Worm (Caenorhabditis elegans) whole organism, early embryonic: Measurements from ENCODE around the gene EGAP2.1.

Experiments
- B0310.2 ChIP-seq: sonication (generic microtip); optimal IDR thresholded peaks from 2 replicates; lab custom pipeline; 2016; ENCODE audit warnings: mild to moderate bottlenecking, missing genetic modification characterization, missing compliant biosample characterization
- F13C5.2 ChIP-seq: sonication (generic microtip); optimal IDR thresholded peaks from 2 replicates; lab custom pipeline; 2017; ENCODE audit warnings: mild to moderate bottlenecking, missing genetic modification characterization, inconsistent platforms, missing compliant biosample characterization
- ama-1 ChIP-seq: fragments of 150-350 bp; optimal IDR thresholded peaks from 2 replicates; lab custom pipeline; 2014
- ceh-36 ChIP-seq: sonication (generic microtip); optimal IDR thresholded peaks from 2 replicates; lab custom pipeline; 2016; ENCODE audit warnings: missing genetic modification characterization, inconsistent platforms, missing compliant biosample characterization
- ets-7 ChIP-seq: sonication (generic microtip); optimal IDR thresholded peaks from 2 replicates; lab custom pipeline; 2016; ENCODE audit warnings: missing genotype, missing genetic modification characterization, missing compliant biosample characterization
- flt-1 ChIP-seq: fragments of 200-800 bp; sonication (Bioruptor generic); IDR thresholded peaks from 2 replicates; pipeline ENCODE4 v1.3.6; 2022; ENCODE audit warnings: missing genetic modification characterization, missing compliant biosample characterization
- hmg-4 ChIP-seq: fragments of 200-800 bp; sonication (Bioruptor generic); optimal IDR thresholded peaks from 2 replicates; lab custom pipeline; 2018; ENCODE audit warnings: mild to moderate bottlenecking, missing genetic modification characterization, missing compliant biosample characterization
- pes-1 ChIP-seq: fragments of 200-800 bp; sonication (Bioruptor generic); IDR thresholded peaks from 2 replicates; pipeline ENCODE4 v1.3.6; 2022; ENCODE audit warnings: missing genetic modification reagents, missing genetic modification characterization, missing compliant biosample characterization
- scrt-1 ChIP-seq: fragments of 200-800 bp; sonication (Bioruptor generic); IDR thresholded peaks from 2 replicates; pipeline ENCODE4 v1.3.6; 2022; ENCODE audit warnings: missing genetic modification characterization, missing compliant biosample characterization
- sea-1 ChIP-seq: fragments of 200-800 bp; sonication (Bioruptor generic); conservative IDR thresholded peaks from 2 replicates; pipeline ENCODE4 v1.3.6; 2022; ENCODE audit warnings: missing genetic modification characterization, missing compliant biosample characterization
- tbx-37 ChIP-seq: fragments of 200-800 bp; sonication (Bioruptor generic); conservative IDR thresholded peaks from 2 replicates; pipeline ENCODE4 v1.3.6; 2022; ENCODE audit warnings: missing genetic modification reagents, missing genetic modification characterization, missing compliant biosample characterization
- tra-4 ChIP-seq: sonication (generic microtip); optimal IDR thresholded peaks from 2 replicates; lab custom pipeline; 2017; ENCODE audit warnings: missing genetic modification characterization, missing compliant biosample characterization

DNA sequence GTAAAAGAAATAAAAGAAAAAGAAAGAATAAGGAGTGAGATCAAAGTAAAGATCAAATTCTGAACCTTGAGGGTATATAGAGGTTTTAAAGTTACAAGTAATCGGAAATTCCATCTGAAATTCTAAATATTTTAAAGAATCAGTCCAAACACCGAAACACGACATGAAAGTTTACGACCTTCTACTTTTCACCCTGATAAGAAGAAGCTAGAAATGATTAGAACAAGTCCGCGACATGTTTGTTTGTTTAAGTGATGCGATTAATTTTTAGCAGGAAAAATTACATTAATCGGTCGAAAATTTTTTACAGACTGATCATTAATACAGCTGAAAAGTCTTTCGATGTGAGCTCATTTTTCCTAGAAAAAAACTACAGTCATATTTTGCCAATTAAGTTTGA lies 33.4 kb downstream of the EGAP2.1 start:
- TF ChIP-seq sea-1 (GFP tag; lab: Robert Waterston, UW) (no peak), ama-1 (lab: Kevin White, UChicago) (no peak), hmg-4 (GFP tag; lab: Kevin White, UChicago) (no peak), B0310.2 (tag; lab: Kevin White, UChicago) (no peak), scrt-1 (GFP tag; lab: Robert Waterston, UW) (no peak), F13C5.2 (tag; lab: Kevin White, UChicago) (no peak), pes-1 (GFP tag; lab: Robert Waterston, UW) (no peak), flt-1 (GFP tag; lab: Robert Waterston, UW) (no peak), tra-4 (tag; lab: Kevin White, UChicago) (no peak), ceh-36 (tag; lab: Kevin White, UChicago) (no peak), tbx-37 (GFP tag; lab: Robert Waterston, UW) (no peak), ets-7 (tag; lab: Kevin White, UChicago) (no peak)
